Worm (Caenorhabditis elegans) whole organism, late embryonic: ENCODE data around the gene pax-2.
A peak's percentile ranks its signal among the peaks of the same experiment; 100 is the strongest.
"Not testable (repeated sequence)": the region's sequence is repeated elsewhere in the genome, so short reads cannot be mapped to it uniquely, and the experiment has no call there.

Experiments
- C08G9.2 ChIP-seq: sonication (generic microtip); optimal IDR thresholded peaks from 2 replicates; lab custom pipeline; 2016; ENCODE audit warnings: mild to moderate bottlenecking, missing genetic modification characterization, moderate library complexity, missing compliant biosample characterization
- K02D7.2 ChIP-seq: sonication (generic microtip); optimal IDR thresholded peaks from 2 replicates; lab custom pipeline; 2017; ENCODE audit warnings: mild to moderate bottlenecking, missing genetic modification characterization, missing compliant biosample characterization
- T23F11.4 ChIP-seq: fragments of 200-800 bp; sonication (Bioruptor generic); optimal IDR thresholded peaks from 2 replicates; lab custom pipeline; 2018; ENCODE audit warnings: mild to moderate bottlenecking, missing genetic modification characterization, missing compliant biosample characterization
- ahr-1 ChIP-seq: sonication (generic microtip); optimal IDR thresholded peaks from 2 replicates; lab custom pipeline; 2016; ENCODE audit warnings: missing genetic modification characterization, missing compliant biosample characterization
- ama-1 ChIP-seq: fragments of 150-350 bp; optimal IDR thresholded peaks from 2 replicates; lab custom pipeline; 2014
- ceh-18 ChIP-seq: sonication (generic microtip); optimal IDR thresholded peaks from 2 replicates; lab custom pipeline; 2016; ENCODE audit warnings: missing genetic modification characterization, missing compliant biosample characterization
- ceh-24 ChIP-seq: sonication (generic microtip); optimal IDR thresholded peaks from 2 replicates; lab custom pipeline; 2016; ENCODE audit warnings: mild to moderate bottlenecking, missing genetic modification characterization, missing compliant biosample characterization
- ceh-30 ChIP-seq: fragments of 150-350 bp; optimal IDR thresholded peaks from 2 replicates; lab custom pipeline; 2014; ENCODE audit warnings: missing biosample characterization, missing genetic modification characterization
- ceh-31 ChIP-seq: sonication (generic microtip); optimal IDR thresholded peaks from 2 replicates; lab custom pipeline; 2016; ENCODE audit warnings: missing genetic modification characterization, missing compliant biosample characterization
- ceh-34 ChIP-seq: sonication (generic microtip); optimal IDR thresholded peaks from 2 replicates; lab custom pipeline; 2016; ENCODE audit warnings: mild to moderate bottlenecking, missing genetic modification characterization, missing compliant biosample characterization
- ceh-48 ChIP-seq: sonication (generic microtip); optimal IDR thresholded peaks from 2 replicates; lab custom pipeline; 2016; ENCODE audit warnings: missing genetic modification characterization, inconsistent platforms, missing compliant biosample characterization
- ceh-6 ChIP-seq: fragments of 200-800 bp; sonication (Bioruptor generic); optimal IDR thresholded peaks from 2 replicates; lab custom pipeline; 2018; ENCODE audit warnings: mild to moderate bottlenecking, missing genetic modification characterization, missing compliant biosample characterization
- dve-1 ChIP-seq: sonication (generic microtip); optimal IDR thresholded peaks from 2 replicates; lab custom pipeline; 2017; ENCODE audit warnings: antibody characterized with exemption, mild to moderate bottlenecking, missing genetic modification characterization, missing compliant biosample characterization
- elt-2 ChIP-seq: sonication (generic microtip); optimal IDR thresholded peaks from 2 replicates; lab custom pipeline; 2016; ENCODE audit warnings: missing genetic modification reagents, missing genetic modification characterization, missing compliant biosample characterization
- elt-4 ChIP-seq: sonication (generic microtip); optimal IDR thresholded peaks from 2 replicates; lab custom pipeline; 2016; ENCODE audit warnings: missing genetic modification characterization, missing compliant biosample characterization
- ets-4 ChIP-seq: sonication (generic microtip); optimal IDR thresholded peaks from 2 replicates; lab custom pipeline; 2016; ENCODE audit warnings: missing genetic modification characterization, missing compliant biosample characterization
- fax-1 ChIP-seq: sonication (generic microtip); optimal IDR thresholded peaks from 2 replicates; lab custom pipeline; 2016; ENCODE audit warnings: missing genotype, missing genetic modification characterization, missing compliant biosample characterization
- fkh-10 ChIP-seq: fragments of 150-350 bp; optimal IDR thresholded peaks from 2 replicates; lab custom pipeline; 2014; ENCODE audit warnings: missing biosample characterization, missing genetic modification reagents, missing genetic modification characterization
- fkh-6 ChIP-seq: sonication (generic microtip); optimal IDR thresholded peaks from 2 replicates; lab custom pipeline; 2016; ENCODE audit warnings: missing genetic modification characterization, missing compliant biosample characterization
- hlh-15 ChIP-seq: sonication (generic microtip); optimal IDR thresholded peaks from 2 replicates; lab custom pipeline; 2016; ENCODE audit warnings: missing genetic modification characterization, missing compliant biosample characterization
- hlh-8 ChIP-seq: sonication (generic microtip); optimal IDR thresholded peaks from 2 replicates; lab custom pipeline; 2016; ENCODE audit warnings: missing genotype, missing genetic modification characterization, missing compliant biosample characterization
- lim-6 ChIP-seq: sonication (generic microtip); optimal IDR thresholded peaks from 2 replicates; lab custom pipeline; 2016; ENCODE audit warnings: missing genetic modification characterization, missing compliant biosample characterization
- lin-11 ChIP-seq: fragments of 200-800 bp; sonication (Bioruptor generic); optimal IDR thresholded peaks from 2 replicates; lab custom pipeline; 2018; ENCODE audit warnings: mild to moderate bottlenecking, missing genetic modification characterization, missing compliant biosample characterization
- mec-3 ChIP-seq: sonication (generic microtip); optimal IDR thresholded peaks from 2 replicates; lab custom pipeline; 2016; ENCODE audit warnings: borderline replicate concordance, missing genetic modification characterization, missing compliant biosample characterization
- nhr-232 ChIP-seq: sonication (generic microtip); optimal IDR thresholded peaks from 2 replicates; lab custom pipeline; 2016; ENCODE audit warnings: missing genetic modification characterization, missing compliant biosample characterization
- pag-3 ChIP-seq: sonication (generic microtip); optimal IDR thresholded peaks from 2 replicates; lab custom pipeline; 2016; ENCODE audit warnings: missing compliant biosample characterization, missing genetic modification characterization, borderline replicate concordance
- pha-2 ChIP-seq: sonication (generic microtip); optimal IDR thresholded peaks from 2 replicates; lab custom pipeline; 2017; ENCODE audit warnings: mild to moderate bottlenecking, missing genetic modification characterization, missing compliant biosample characterization
- pha-4 ChIP-seq: fragments of 150-350 bp; optimal IDR thresholded peaks from 2 replicates; lab custom pipeline; 2018; ENCODE audit warnings: missing biosample characterization, missing genetic modification reagents, missing genetic modification characterization
- ref-2 ChIP-seq: sonication (generic microtip); optimal IDR thresholded peaks from 2 replicates; lab custom pipeline; 2016; ENCODE audit warnings: missing genetic modification characterization, missing compliant biosample characterization
- sox-4 ChIP-seq: sonication (generic microtip); optimal IDR thresholded peaks from 2 replicates; lab custom pipeline; 2017; ENCODE audit warnings: mild to moderate bottlenecking, missing genetic modification characterization, inconsistent platforms, missing compliant biosample characterization
- unc-3 ChIP-seq, 2 experiments: fragments of 200-800 bp in 1 of 2; sonication (Bioruptor generic) in 1 of 2; sonication (generic microtip) in 1 of 2; conservative IDR thresholded peaks in 1 of 2; optimal IDR thresholded peaks in 1 of 2; 2 replicates each; pipeline versions ENCODE4 v1.3.6 to Lab custom; 2016 to 2022; ENCODE audit warnings: missing compliant biosample characterization in 2 of 2, missing genetic modification characterization in 2 of 2, missing genetic modification reagents in 1 of 2
- unc-42 ChIP-seq: sonication (generic microtip); optimal IDR thresholded peaks from 2 replicates; lab custom pipeline; 2016; ENCODE audit warnings: missing genotype, missing genetic modification characterization, missing compliant biosample characterization
- unc-55 ChIP-seq: sonication (generic microtip); optimal IDR thresholded peaks from 2 replicates; lab custom pipeline; 2017; ENCODE audit warnings: missing biosample characterization, missing genetic modification reagents, missing genetic modification characterization
- ztf-16 ChIP-seq: sonication (generic microtip); optimal IDR thresholded peaks from 2 replicates; lab custom pipeline; 2017; ENCODE audit warnings: missing genetic modification characterization, missing compliant biosample characterization

The pax-2 gene

DNA sequence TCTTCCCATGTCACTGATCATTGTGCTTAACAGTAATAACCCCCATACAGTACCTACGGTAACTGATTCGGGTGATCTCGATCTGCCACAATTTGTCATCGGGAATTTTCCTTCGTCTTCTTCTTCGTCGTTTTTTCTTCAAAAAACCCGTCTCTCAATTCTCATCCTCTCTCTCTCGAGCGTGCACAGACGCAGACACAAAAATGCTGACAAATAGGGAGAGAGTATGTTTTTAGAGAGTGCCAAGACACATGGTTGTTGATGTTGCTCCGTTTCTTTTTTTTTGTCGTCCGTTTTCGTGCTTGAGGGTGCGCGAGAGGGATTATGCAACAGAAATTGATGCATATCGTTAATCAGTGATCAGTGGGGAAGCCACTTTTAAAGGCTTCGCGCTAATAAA, 11.2 kb upstream of the pax-2 start (continued):
- no peak for TF ChIP-seq ceh-24
- TF ChIP-seq, all 69 proteins: peak for 5

DNA sequence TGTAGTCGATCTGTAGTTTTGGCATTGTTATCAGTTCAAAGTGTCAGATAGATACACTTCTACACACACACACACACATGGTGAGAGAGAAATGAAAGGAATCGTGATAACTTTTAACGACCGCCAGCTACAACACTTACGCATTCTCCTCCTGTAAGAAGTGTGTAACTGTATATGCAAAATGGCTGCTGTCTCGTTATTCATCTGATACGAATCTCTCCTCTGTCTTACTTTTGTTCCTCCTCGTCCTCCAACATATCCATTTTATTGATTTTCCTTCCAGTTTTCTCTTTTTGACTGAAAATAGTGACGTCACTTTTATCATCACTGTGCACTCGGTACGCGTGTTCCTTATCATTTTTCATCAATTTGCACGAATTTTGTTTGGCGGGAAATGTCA, 8.6 kb upstream of the pax-2 start:
- TF ChIP-seq ref-2 (tag; lab: Kevin White, UChicago): no peak
- TF ChIP-seq elt-2 (tag; lab: Kevin White, UChicago): peak; percentile 59

DNA sequence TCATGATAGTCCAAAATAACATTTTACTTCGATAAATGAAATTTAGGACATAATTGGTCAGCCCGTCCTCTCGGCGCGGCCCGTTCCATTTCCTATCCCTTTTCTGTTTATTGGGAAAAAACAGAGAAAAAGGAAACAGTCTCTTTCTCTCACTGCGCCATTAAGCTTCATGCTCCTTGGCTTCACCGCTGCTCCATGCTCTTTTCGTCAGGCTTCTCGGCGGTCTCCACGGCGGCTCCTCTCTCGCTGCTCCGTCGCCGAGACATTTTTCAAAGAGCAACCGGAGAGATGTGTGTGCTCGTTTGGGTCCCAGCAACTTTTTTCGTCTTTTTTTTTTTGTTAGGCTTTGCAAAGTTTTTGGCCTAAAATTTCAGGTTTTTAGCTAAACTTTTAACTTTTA, 6.7 kb upstream of the pax-2 start:
- peak; percentile 11 for TF ChIP-seq unc-42 (tag; lab: Kevin White, UChicago)
- TF ChIP-seq ceh-34 (tag; lab: Kevin White, UChicago): no peak

DNA sequence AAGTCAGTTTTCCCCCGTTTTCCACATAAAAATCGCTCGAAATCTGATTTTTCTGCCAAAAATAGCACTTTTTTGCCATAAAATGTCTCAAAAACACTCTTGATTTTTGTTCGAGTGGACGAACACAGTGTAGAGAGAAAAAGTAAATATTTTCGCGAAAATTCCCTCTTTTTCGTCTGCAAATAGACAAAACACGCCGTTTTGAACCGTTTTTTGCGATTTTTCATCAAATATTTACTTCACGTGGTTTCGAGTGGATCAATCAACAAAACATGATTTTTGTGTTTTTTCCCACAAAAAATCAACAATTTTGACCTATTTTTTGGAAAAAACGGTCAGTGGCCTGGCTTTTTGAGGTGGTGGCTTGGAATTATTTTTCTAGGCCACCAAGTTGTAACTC, 4.9 kb upstream of the pax-2 start:
- TF ChIP-seq unc-55 (GFP tag; lab: Kevin White, UChicago) (no peak), elt-2 (tag; lab: Kevin White, UChicago) (no peak), ceh-6 (GFP tag; lab: Kevin White, UChicago) (no peak), mec-3 (no peak), ztf-16 (tag; lab: Kevin White, UChicago) (no peak), ceh-18 (tag; lab: Kevin White, UChicago) (no peak), K02D7.2 (no peak), fkh-10 (no peak), ahr-1 (tag; lab: Kevin White, UChicago) (no peak), C08G9.2 (tag; lab: Kevin White, UChicago) (no peak), lin-11 (no peak), hlh-15 (no peak), fax-1 (tag; lab: Kevin White, UChicago) (no peak), elt-4 (tag; lab: Kevin White, UChicago) (no peak), pha-2 (tag; lab: Kevin White, UChicago) (no peak), ets-4 (tag; lab: Kevin White, UChicago) (no peak), unc-3 (GFP tag; conservative IDR thresholded peaks at IDR 0.05; lab: Robert Waterston, UW) (no peak), unc-3 (tag; optimal IDR thresholded peaks at IDR 0.05; lab: Kevin White, UChicago) (no peak), pag-3 (tag; lab: Kevin White, UChicago) (no peak)

DNA sequence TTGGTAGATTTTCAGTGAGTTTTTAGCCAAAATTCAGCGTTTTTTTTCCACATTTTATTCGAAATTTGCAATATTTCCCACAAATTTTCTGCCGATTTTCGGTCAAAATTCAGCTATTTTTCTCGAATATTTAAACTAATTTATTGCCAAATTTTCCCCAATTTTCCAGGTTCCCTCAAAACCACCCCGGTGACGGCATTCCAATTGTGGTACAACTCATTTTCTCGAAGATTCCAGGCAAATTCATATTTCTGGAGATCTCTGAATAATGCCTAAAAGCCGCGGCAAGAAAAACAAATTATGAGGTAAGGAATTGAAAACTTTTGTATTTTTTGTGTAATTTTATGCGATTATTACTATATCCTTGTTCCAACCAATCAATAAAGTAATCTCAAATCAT, 2.9 kb upstream of the pax-2 start, which contains the start of gene osgn-1:
osgn-1 (plus strand) TSS at position 301 of the 400 bp plus-strand sequence.
- TF ChIP-seq ama-1 (lab: Kevin White, UChicago) (no peak), fkh-6 (tag; lab: Kevin White, UChicago) (no peak), dve-1 (tag; lab: Kevin White, UChicago) (no peak), lim-6 (tag; lab: Kevin White, UChicago) (no peak), unc-3 (GFP tag; conservative IDR thresholded peaks at IDR 0.05; lab: Robert Waterston, UW) (no peak), unc-3 (tag; optimal IDR thresholded peaks at IDR 0.05; lab: Kevin White, UChicago) (no peak), ceh-48 (no peak), ceh-30 (tag; lab: Kevin White, UChicago) (no peak), pag-3 (tag; lab: Kevin White, UChicago) (no peak), ceh-31 (tag; lab: Kevin White, UChicago) (no peak), pha-2 (tag; lab: Kevin White, UChicago) (no peak), T23F11.4 (GFP tag; lab: Kevin White, UChicago) (no peak), nhr-232 (tag; lab: Kevin White, UChicago) (no peak), sox-4 (tag; lab: Kevin White, UChicago) (no peak), lin-11 (no peak)

DNA sequence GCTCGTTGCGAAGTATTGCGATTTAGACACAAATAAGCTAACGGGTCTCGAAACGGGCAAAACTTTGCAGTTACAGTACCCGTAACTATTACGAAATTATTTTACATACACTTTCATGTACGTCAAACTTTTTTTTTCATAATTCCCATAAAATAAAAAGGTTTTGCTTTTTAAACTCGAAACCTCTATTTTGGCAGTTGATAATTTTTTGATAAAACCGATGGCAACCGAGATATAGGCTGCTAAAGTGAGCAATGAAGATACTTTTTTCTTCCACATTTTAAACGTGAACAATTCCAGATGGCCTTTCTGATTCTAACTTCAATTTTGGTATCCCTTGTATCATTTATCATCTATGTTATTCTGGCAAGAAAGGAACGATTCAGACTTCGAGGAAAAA, 7.0 kb downstream of the pax-2 start, which contains the start of gene cyp-25A6:
cyp-25A6 (plus strand) TSS at position 301 of the 400 bp plus-strand sequence.
- not testable (repeated sequence) for TF ChIP-seq hlh-8; pha-4 (tag; lab: Kevin White, UChicago); ets-4 (tag; lab: Kevin White, UChicago)
- TF ChIP-seq, all 69 proteins: peak for 0; not testable (repeated sequence) for 69
